Worm (Caenorhabditis elegans) whole organism, early embryonic: ENCODE data around the gene B0554.1.

Experiments
- B0310.2 ChIP-seq: sonication (generic microtip); optimal IDR thresholded peaks from 2 replicates; lab custom pipeline; 2016; ENCODE audit warnings: mild to moderate bottlenecking, missing genetic modification characterization, missing compliant biosample characterization
- F13C5.2 ChIP-seq: sonication (generic microtip); optimal IDR thresholded peaks from 2 replicates; lab custom pipeline; 2017; ENCODE audit warnings: mild to moderate bottlenecking, missing genetic modification characterization, inconsistent platforms, missing compliant biosample characterization
- aly-1 ChIP-seq: sonication (generic microtip); optimal IDR thresholded peaks from 2 replicates; lab custom pipeline; 2016; ENCODE audit warnings: missing genetic modification characterization, missing compliant biosample characterization
- ama-1 ChIP-seq: fragments of 150-350 bp; optimal IDR thresholded peaks from 2 replicates; lab custom pipeline; 2014
- ceh-13 ChIP-seq: fragments of 200-800 bp; sonication (Bioruptor generic); optimal IDR thresholded peaks from 2 replicates; lab custom pipeline; 2018; ENCODE audit warnings: mild to moderate bottlenecking, missing genetic modification characterization, missing compliant biosample characterization
- ceh-36 ChIP-seq: sonication (generic microtip); optimal IDR thresholded peaks from 2 replicates; lab custom pipeline; 2016; ENCODE audit warnings: missing genetic modification characterization, inconsistent platforms, missing compliant biosample characterization
- ets-7 ChIP-seq: sonication (generic microtip); optimal IDR thresholded peaks from 2 replicates; lab custom pipeline; 2016; ENCODE audit warnings: missing genotype, missing genetic modification characterization, missing compliant biosample characterization
- flt-1 ChIP-seq: fragments of 200-800 bp; sonication (Bioruptor generic); IDR thresholded peaks from 2 replicates; pipeline ENCODE4 v1.3.6; 2022; ENCODE audit warnings: missing genetic modification characterization, missing compliant biosample characterization
- hmbx-1 ChIP-seq: sonication (generic microtip); optimal IDR thresholded peaks from 2 replicates; lab custom pipeline; 2016; ENCODE audit warnings: mild to moderate bottlenecking, missing genetic modification characterization, missing compliant biosample characterization
- hmg-4 ChIP-seq: fragments of 200-800 bp; sonication (Bioruptor generic); optimal IDR thresholded peaks from 2 replicates; lab custom pipeline; 2018; ENCODE audit warnings: mild to moderate bottlenecking, missing genetic modification characterization, missing compliant biosample characterization
- hnd-1 ChIP-seq: sonication (generic microtip); optimal IDR thresholded peaks from 2 replicates; lab custom pipeline; 2016; ENCODE audit warnings: missing genetic modification characterization, missing compliant biosample characterization
- pes-1 ChIP-seq: fragments of 200-800 bp; sonication (Bioruptor generic); IDR thresholded peaks from 2 replicates; pipeline ENCODE4 v1.3.6; 2022; ENCODE audit warnings: missing genetic modification reagents, missing genetic modification characterization, missing compliant biosample characterization
- scrt-1 ChIP-seq: fragments of 200-800 bp; sonication (Bioruptor generic); IDR thresholded peaks from 2 replicates; pipeline ENCODE4 v1.3.6; 2022; ENCODE audit warnings: missing genetic modification characterization, missing compliant biosample characterization
- sea-1 ChIP-seq: fragments of 200-800 bp; sonication (Bioruptor generic); conservative IDR thresholded peaks from 2 replicates; pipeline ENCODE4 v1.3.6; 2022; ENCODE audit warnings: missing genetic modification characterization, missing compliant biosample characterization
- tbx-11 ChIP-seq: fragments of 200-800 bp; sonication (Bioruptor generic); IDR thresholded peaks from 2 replicates; pipeline ENCODE4 v1.3.6; 2022; ENCODE audit warnings: missing genetic modification characterization, missing compliant biosample characterization
- tbx-37 ChIP-seq: fragments of 200-800 bp; sonication (Bioruptor generic); conservative IDR thresholded peaks from 2 replicates; pipeline ENCODE4 v1.3.6; 2022; ENCODE audit warnings: missing genetic modification reagents, missing genetic modification characterization, missing compliant biosample characterization
- tra-4 ChIP-seq: sonication (generic microtip); optimal IDR thresholded peaks from 2 replicates; lab custom pipeline; 2017; ENCODE audit warnings: missing genetic modification characterization, missing compliant biosample characterization

Gene B0554.1

DNA sequence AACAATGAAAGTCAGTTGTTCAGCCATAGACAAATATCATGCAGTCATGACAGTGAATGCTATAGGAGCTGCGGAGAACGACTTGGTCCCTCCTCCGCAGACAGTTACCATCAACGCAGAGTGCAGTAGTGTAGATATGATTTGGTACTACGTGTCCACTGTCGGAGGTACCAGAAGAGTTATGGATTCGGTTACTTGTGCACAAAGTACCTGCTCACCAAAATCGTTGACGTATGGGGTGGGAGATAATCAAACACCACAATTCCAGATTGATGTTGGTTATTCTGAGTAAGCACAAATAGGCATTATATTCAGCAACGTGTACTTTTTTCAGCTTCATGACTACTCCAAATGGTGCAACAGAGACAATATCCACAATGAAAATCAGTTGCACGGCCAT, 5.2 kb upstream of the B0554.1 start:
- no peak for TF ChIP-seq ceh-36
- no peak for TF ChIP-seq tbx-11
- no peak for TF ChIP-seq ama-1 (lab: Kevin White, UChicago)
- TF ChIP-seq hmbx-1, result no peak

- TF ChIP-seq ets-7 (tag; lab: Kevin White, UChicago) (no peak), scrt-1 (GFP tag; lab: Robert Waterston, UW) (no peak), sea-1 (GFP tag; lab: Robert Waterston, UW) (no peak), B0310.2 (tag; lab: Kevin White, UChicago) (no peak), tra-4 (tag; lab: Kevin White, UChicago) (no peak), flt-1 (GFP tag; lab: Robert Waterston, UW) (no peak), hnd-1 (tag; lab: Kevin White, UChicago) (no peak), ceh-36 (no peak), ama-1 (lab: Kevin White, UChicago) (no peak), ceh-13 (GFP tag; lab: Kevin White, UChicago) (no peak), aly-1 (tag; lab: Kevin White, UChicago) (no peak), hmg-4 (no peak), hmbx-1 (no peak), F13C5.2 (no peak), tbx-11 (no peak), tbx-37 (GFP tag; lab: Robert Waterston, UW) (no peak), pes-1 (GFP tag; lab: Robert Waterston, UW) (no peak)
Measured at ce11 chrV:433898-434297, 4.3 kb upstream of the B0554.1 start, which contains the start of gene B0554.2. Gene B0554.2 (plus strand): TSS chrV:434198.

- TF ChIP-seq tbx-37 (GFP tag; lab: Robert Waterston, UW) (no peak), ets-7 (tag; lab: Kevin White, UChicago) (no peak), ceh-13 (GFP tag; lab: Kevin White, UChicago) (no peak), hmbx-1 (no peak), scrt-1 (GFP tag; lab: Robert Waterston, UW) (no peak)
Measured at ce11 chrV:439183-439749, 1.1 kb downstream of the B0554.1 start.

ce11 chrV:440923-441322, 2.7 kb downstream of the B0554.1 start, which contains the start of gene B0554.7:
Gene B0554.7 (minus strand): TSS chrV:441023.
- TF ChIP-seq sea-1 (GFP tag; lab: Robert Waterston, UW), result no peak
- no peak for TF ChIP-seq hnd-1 (tag; lab: Kevin White, UChicago)
- TF ChIP-seq ceh-13 (GFP tag; lab: Kevin White, UChicago), result no peak
- TF ChIP-seq ama-1 (lab: Kevin White, UChicago), result no peak
- TF ChIP-seq tbx-11, result no peak
- no peak for TF ChIP-seq tbx-37 (GFP tag; lab: Robert Waterston, UW)
- no peak for TF ChIP-seq tra-4 (tag; lab: Kevin White, UChicago)
- TF ChIP-seq ets-7 (tag; lab: Kevin White, UChicago), result no peak
- TF ChIP-seq ceh-36, result no peak
- TF ChIP-seq hmg-4, result no peak
- no peak for TF ChIP-seq B0310.2 (tag; lab: Kevin White, UChicago)
- TF ChIP-seq aly-1 (tag; lab: Kevin White, UChicago), result no peak
- TF ChIP-seq hmbx-1, result no peak
- no peak for TF ChIP-seq F13C5.2
- TF ChIP-seq flt-1 (GFP tag; lab: Robert Waterston, UW), result no peak
- no peak for TF ChIP-seq pes-1 (GFP tag; lab: Robert Waterston, UW)
- no peak for TF ChIP-seq scrt-1 (GFP tag; lab: Robert Waterston, UW)

ce11 chrV:443193-443592, 5.0 kb downstream of the B0554.1 start, which contains the start of gene srh-33:
Gene srh-33 (minus strand): TSS chrV:443293.
- no peak for TF ChIP-seq tbx-37 (GFP tag; lab: Robert Waterston, UW)
- no peak for TF ChIP-seq hnd-1 (tag; lab: Kevin White, UChicago)
- TF ChIP-seq B0310.2 (tag; lab: Kevin White, UChicago), result no peak
- no peak for TF ChIP-seq pes-1 (GFP tag; lab: Robert Waterston, UW)
- no peak for TF ChIP-seq tbx-11
- no peak for TF ChIP-seq aly-1 (tag; lab: Kevin White, UChicago)
- TF ChIP-seq scrt-1 (GFP tag; lab: Robert Waterston, UW), result no peak
- no peak for TF ChIP-seq hmbx-1
- no peak for TF ChIP-seq ceh-13 (GFP tag; lab: Kevin White, UChicago)
- no peak for TF ChIP-seq ets-7 (tag; lab: Kevin White, UChicago)
- no peak for TF ChIP-seq ceh-36
- TF ChIP-seq ama-1 (lab: Kevin White, UChicago), result no peak
- TF ChIP-seq flt-1 (GFP tag; lab: Robert Waterston, UW), result no peak
- no peak for TF ChIP-seq F13C5.2
- no peak for TF ChIP-seq hmg-4
- no peak for TF ChIP-seq tra-4 (tag; lab: Kevin White, UChicago)
- TF ChIP-seq sea-1 (GFP tag; lab: Robert Waterston, UW), result no peak

DNA sequence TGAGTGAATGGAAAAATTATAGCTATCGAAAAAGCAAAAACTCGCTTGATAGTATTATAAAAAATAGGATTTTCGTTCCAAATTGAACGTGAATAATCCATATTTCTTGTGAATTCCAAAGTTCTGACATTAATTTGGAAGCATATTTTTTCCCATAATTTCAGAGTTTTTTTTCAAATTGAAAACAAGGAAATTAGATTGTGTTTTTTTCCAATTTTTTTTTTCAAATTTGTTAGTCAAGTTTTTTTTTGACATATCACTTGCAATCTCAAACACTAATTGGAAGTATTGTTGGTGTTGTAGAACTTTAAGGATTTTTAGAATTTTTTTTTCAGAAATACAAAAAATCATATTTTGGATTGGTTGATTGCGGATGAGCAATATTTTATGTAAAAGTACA, 8.4 kb downstream of the B0554.1 start, which contains the start of gene srh-34:
Gene srh-34 (minus strand): TSS at position 101 of the 400 bp plus-strand sequence.
- TF ChIP-seq flt-1 (GFP tag; lab: Robert Waterston, UW) (no peak), hnd-1 (tag; lab: Kevin White, UChicago) (no peak), scrt-1 (GFP tag; lab: Robert Waterston, UW) (no peak), hmbx-1 (no peak), tbx-37 (GFP tag; lab: Robert Waterston, UW) (no peak), ama-1 (lab: Kevin White, UChicago) (no peak), tbx-11 (no peak), hmg-4 (no peak), ceh-13 (GFP tag; lab: Kevin White, UChicago) (no peak), aly-1 (tag; lab: Kevin White, UChicago) (no peak), B0310.2 (tag; lab: Kevin White, UChicago) (no peak), F13C5.2 (no peak)

DNA sequence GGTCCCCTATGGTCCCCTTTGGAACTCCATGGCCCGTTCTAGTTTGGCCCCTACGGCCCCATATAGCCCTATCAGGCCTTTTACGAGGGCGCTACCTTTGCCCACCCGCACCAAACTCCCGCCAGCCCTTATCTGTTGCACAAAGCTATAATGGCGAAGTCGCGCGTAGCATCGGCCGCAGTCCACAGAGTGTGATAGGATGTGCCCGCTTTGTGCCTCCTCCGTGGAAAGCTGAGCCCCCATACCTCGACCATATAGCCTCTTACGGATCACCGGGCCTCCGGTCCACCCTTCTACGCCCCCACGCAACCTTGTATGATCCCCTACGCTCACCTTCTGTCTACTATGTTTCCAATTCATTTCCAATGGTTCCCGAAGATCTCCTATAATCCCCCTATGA, 8.8 kb downstream of the B0554.1 start:
- TF ChIP-seq hmg-4, result peak; percentile 23
- no peak for TF ChIP-seq ets-7 (tag; lab: Kevin White, UChicago)
- TF ChIP-seq ama-1 (lab: Kevin White, UChicago), result no peak
